Worm (Caenorhabditis elegans): ENCODE data around the gene gcp-2.2.

DNA sequence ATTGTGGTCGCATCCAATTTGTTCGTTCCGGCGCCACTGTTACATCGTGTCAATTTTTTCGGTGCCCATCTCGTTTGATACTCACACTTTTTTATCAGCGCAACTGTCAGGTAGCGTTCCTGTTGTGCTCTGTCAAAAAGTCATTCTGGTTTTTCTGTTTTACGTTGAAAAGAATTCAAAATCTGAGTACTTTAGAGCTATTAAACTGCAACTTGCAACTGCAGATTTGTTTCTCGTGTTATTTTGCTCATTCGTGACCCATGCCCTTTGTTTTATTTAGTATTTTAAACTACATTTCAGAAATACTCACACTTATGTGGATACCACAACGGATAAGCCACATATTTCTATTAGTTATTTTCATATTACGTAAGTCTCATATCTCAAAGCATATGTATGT is 23.1 kb downstream of the gcp-2.2 start, which contains the start of gene lev-8:
- no peak for TF ChIP-seq elt-3 (tag; optimal IDR thresholded peaks at IDR 0.05)
- TF ChIP-seq pha-4 (tag; optimal IDR thresholded peaks at IDR 0.05) = no peak
- no peak for TF ChIP-seq sptf-1 (tag; optimal IDR thresholded peaks at IDR 0.05)
- TF ChIP-seq nhr-28 (tag; optimal IDR thresholded peaks at IDR 0.05) = no peak
- TF ChIP-seq lsy-2 (tag; optimal IDR thresholded peaks at IDR 0.05) = no peak
- no peak for TF ChIP-seq nhr-237 (tag; optimal IDR thresholded peaks at IDR 0.05)
- TF ChIP-seq nhr-76 (tag; optimal IDR thresholded peaks at IDR 0.05) = no peak
- TF ChIP-seq unc-120 (tag; optimal IDR thresholded peaks at IDR 0.05; ENCODE audit: poor library complexity, severe bottlenecking) = no peak
- no peak for TF ChIP-seq lin-13 (tag; optimal IDR thresholded peaks at IDR 0.05)
- no peak for TF ChIP-seq blmp-1 (tag; optimal IDR thresholded peaks at IDR 0.05)
- no peak for TF ChIP-seq ztf-11 (tag; optimal IDR thresholded peaks at IDR 0.05)
- TF ChIP-seq mab-5 (tag; optimal IDR thresholded peaks at IDR 0.05) = no peak
- TF ChIP-seq nhr-12 (tag; optimal IDR thresholded peaks at IDR 0.05) = no peak
- no peak for TF ChIP-seq unc-62 (GFP tag; optimal IDR thresholded peaks at IDR 0.05)

All from whole organism, mixed stage, embryonic.